Fruit fly (Drosophila melanogaster) whole organism, wandering third instar larva: ENCODE results near the gene ZnT63C.
A peak's percentile ranks its signal among the peaks of the same experiment; 100 is the strongest.

Experiments used
- Abd-B ChIP-seq: fragments of >200 bp; optimal IDR thresholded peaks from 2 replicates; lab custom pipeline; 2017; ENCODE audit warnings: missing biosample characterization, missing genetic modification characterization
- CG32264 ChIP-seq: fragments of 200-800 bp; sonication (Bioruptor generic); optimal IDR thresholded peaks from 2 replicates; lab custom pipeline; 2016; ENCODE audit warnings: missing biosample characterization, missing genetic modification characterization
- CG9705 ChIP-seq: fragments of 200-800 bp; sonication (Bioruptor generic); optimal IDR thresholded peaks from 2 replicates; lab custom pipeline; 2018; ENCODE audit warnings: missing biosample characterization, mild to moderate bottlenecking, missing genetic modification characterization
- CrebA ChIP-seq: fragments of 200-800 bp; sonication (Bioruptor generic); optimal IDR thresholded peaks from 2 replicates; lab custom pipeline; 2016; ENCODE audit warnings: missing biosample characterization, mild to moderate bottlenecking, missing genetic modification characterization, borderline replicate concordance
- Dfd ChIP-seq: fragments of >200 bp; optimal IDR thresholded peaks from 2 replicates; lab custom pipeline; 2017; ENCODE audit warnings: missing biosample characterization, missing genetic modification characterization
- Dif ChIP-seq: fragments of 200-275, 200-300 bp; sonication (Bioruptor generic); optimal IDR thresholded peaks from 2 replicates; lab custom pipeline; 2018; ENCODE audit warnings: missing biosample characterization, missing genetic modification characterization; ENCODE audit not compliant: partially characterized antibody
- HLH106 ChIP-seq: fragments of 200-800 bp; optimal IDR thresholded peaks from 3 replicates; lab custom pipeline; 2019; ENCODE audit warnings: missing biosample characterization, mild to moderate bottlenecking, missing genetic modification characterization, moderate library complexity
- Hnf4 ChIP-seq: fragments of 200-800 bp; sonication (Bioruptor generic); optimal IDR thresholded peaks from 2 replicates; lab custom pipeline; 2016; ENCODE audit warnings: missing biosample characterization, mild to moderate bottlenecking, missing genetic modification characterization
- Hr78 ChIP-seq: fragments of >200 bp; optimal IDR thresholded peaks from 2 replicates; lab custom pipeline; 2017; ENCODE audit warnings: missing biosample characterization, missing genetic modification characterization
- Hr83 ChIP-seq: fragments of 200-300 bp; sonication (Bioruptor generic); optimal IDR thresholded peaks from 2 replicates; lab custom pipeline; 2016; ENCODE audit warnings: missing biosample characterization, mild to moderate bottlenecking, missing genetic modification characterization, moderate library complexity; ENCODE audit not compliant: poor library complexity, severe bottlenecking
- Jra ChIP-seq: sonication (Bioruptor generic); optimal IDR thresholded peaks from 2 replicates; lab custom pipeline; 2016; ENCODE audit warnings: missing biosample characterization, missing genetic modification characterization
- Mio ChIP-seq: sonication (Bioruptor generic); optimal IDR thresholded peaks from 2 replicates; lab custom pipeline; 2016; ENCODE audit warnings: missing biosample characterization, missing genetic modification characterization
- Myc ChIP-seq: fragments of >200 bp; optimal IDR thresholded peaks from 2 replicates; lab custom pipeline; 2017
- N ChIP-seq: fragments of >200 bp; optimal IDR thresholded peaks from 2 replicates; lab custom pipeline; 2018; ENCODE audit warnings: missing biosample characterization, missing external identifiers, missing genetic modification characterization
- OdsH ChIP-seq: fragments of 200-800 bp; sonication (Bioruptor generic); optimal IDR thresholded peaks from 2 replicates; lab custom pipeline; 2016; ENCODE audit warnings: missing biosample characterization, mild to moderate bottlenecking, missing genetic modification characterization
- Rel ChIP-seq, 2 experiments: fragments of 200-800 bp; sonication (Bioruptor generic) in 1 of 2; optimal IDR thresholded peaks; 2 replicates in 1 of 2; 3 replicates in 1 of 2; lab custom pipeline; 2016 to 2019; ENCODE audit warnings: mild to moderate bottlenecking in 2 of 2, missing biosample characterization in 2 of 2, missing genetic modification characterization in 2 of 2, moderate library complexity in 1 of 2
- Sp1 ChIP-seq: fragments of 200-800 bp; sonication (Bioruptor generic); optimal IDR thresholded peaks from 3 replicates; lab custom pipeline; 2019; ENCODE audit warnings: missing biosample characterization, mild to moderate bottlenecking, missing genetic modification characterization, moderate library complexity
- Vsx2 ChIP-seq: fragments of 200-300, 225-300 bp; sonication (Bioruptor generic); optimal IDR thresholded peaks from 2 replicates; lab custom pipeline; 2018; ENCODE audit warnings: missing biosample characterization, missing genetic modification characterization; ENCODE audit not compliant: partially characterized antibody
- br ChIP-seq: fragments of 200-800 bp; sonication (Bioruptor generic); optimal IDR thresholded peaks from 2 replicates; lab custom pipeline; 2016; ENCODE audit warnings: missing biosample characterization, missing genetic modification characterization
- brk ChIP-seq: fragments of 200-800 bp; sonication (Bioruptor generic); optimal IDR thresholded peaks from 2 replicates; lab custom pipeline; 2016; ENCODE audit warnings: missing biosample characterization, mild to moderate bottlenecking, missing genetic modification characterization
- dl ChIP-seq, 2 experiments: fragments of 175-275, 200-275 bp in 1 of 2; fragments of 200-275 bp in 1 of 2; sonication (Bioruptor generic); optimal IDR thresholded peaks; lab custom pipeline; 2018; ENCODE audit warnings: mild to moderate bottlenecking in 2 of 2, missing biosample characterization in 2 of 2, missing genetic modification characterization in 2 of 2, moderate library complexity in 2 of 2; ENCODE audit not compliant: partially characterized antibody in 2 of 2, insufficient read depth in 1 of 2
- dmrt93B ChIP-seq: fragments of 200-800 bp; sonication (Bioruptor generic); optimal IDR thresholded peaks from 2 replicates; lab custom pipeline; 2018; ENCODE audit warnings: missing biosample characterization, mild to moderate bottlenecking, missing genetic modification characterization
- dsf ChIP-seq: sonication (Bioruptor generic); optimal IDR thresholded peaks from 2 replicates; lab custom pipeline; 2016; ENCODE audit warnings: missing biosample characterization, missing genetic modification characterization, borderline replicate concordance
- ey ChIP-seq: fragments of 200-800 bp; sonication (Bioruptor generic); optimal IDR thresholded peaks from 2 replicates; lab custom pipeline; 2016; ENCODE audit warnings: missing biosample characterization, missing genetic modification characterization
- foxo ChIP-seq, 2 experiments: fragments of 200-800 bp; sonication (Bioruptor generic); optimal IDR thresholded peaks; 2 replicates in 1 of 2; 3 replicates in 1 of 2; lab custom pipeline; 2016 to 2017; ENCODE audit warnings: missing biosample characterization in 2 of 2, missing genetic modification characterization in 2 of 2
- fru ChIP-seq: fragments of 200-800 bp; sonication (Bioruptor generic); optimal IDR thresholded peaks from 3 replicates; lab custom pipeline; 2016; ENCODE audit warnings: missing biosample characterization, mild to moderate bottlenecking, missing genetic modification characterization
- h ChIP-seq: fragments of 200-800 bp; sonication (Bioruptor generic); optimal IDR thresholded peaks from 3 replicates; lab custom pipeline; 2016; ENCODE audit warnings: missing biosample characterization, mild to moderate bottlenecking, missing genetic modification characterization
- jim ChIP-seq: fragments of 175-275, 200-325 bp; sonication (Bioruptor generic); optimal IDR thresholded peaks from 2 replicates; lab custom pipeline; 2016; ENCODE audit warnings: missing biosample characterization, mild to moderate bottlenecking, missing genetic modification characterization
- lola ChIP-seq: fragments of >200 bp; optimal IDR thresholded peaks from 2 replicates; lab custom pipeline; 2017; ENCODE audit warnings: missing biosample characterization, missing genetic modification characterization
- pan ChIP-seq: fragments of >200 bp; optimal IDR thresholded peaks from 2 replicates; lab custom pipeline; 2017
- psq ChIP-seq: fragments of 200-800 bp; sonication (Bioruptor generic); optimal IDR thresholded peaks from 3 replicates; lab custom pipeline; 2017; ENCODE audit warnings: missing biosample characterization, mild to moderate bottlenecking, missing genetic modification characterization, moderate library complexity
- rgr ChIP-seq: fragments of 200-800 bp; sonication (Bioruptor generic); optimal IDR thresholded peaks from 3 replicates; lab custom pipeline; 2016; ENCODE audit warnings: missing biosample characterization, mild to moderate bottlenecking, missing genetic modification characterization
- sage ChIP-seq: fragments of 200-800 bp; sonication (Bioruptor generic); optimal IDR thresholded peaks from 2 replicates; lab custom pipeline; 2016; ENCODE audit warnings: missing biosample characterization, mild to moderate bottlenecking, missing genetic modification characterization
- sv ChIP-seq: fragments of 200-800 bp; sonication (Bioruptor generic); optimal IDR thresholded peaks from 3 replicates; lab custom pipeline; 2016; ENCODE audit warnings: missing biosample characterization, missing genetic modification characterization
- tai ChIP-seq: sonication (Bioruptor generic); optimal IDR thresholded peaks from 2 replicates; lab custom pipeline; 2016; ENCODE audit warnings: missing biosample characterization, missing genetic modification characterization
- woc ChIP-seq: sonication (Bioruptor generic); optimal IDR thresholded peaks from 2 replicates; lab custom pipeline; 2016; ENCODE audit warnings: missing biosample characterization, mild to moderate bottlenecking, missing genetic modification characterization

The ZnT63C gene

dm6 chr3L:3303534-3304459, at the start of gene ZnT63C:
TSS of gene ZnT63C (plus strand) at chr3L:3303708.
- no peak for TF ChIP-seq lola
- TF ChIP-seq CG32264 (GFP tag; lab: Kevin White, UChicago): no peak
- TF ChIP-seq Vsx2 (GFP tag; lab: Kevin White, UChicago): peak; percentile 25
- no peak for TF ChIP-seq rgr (GFP tag; lab: Kevin White, UChicago)
- TF ChIP-seq psq: no peak
- no peak for TF ChIP-seq foxo (GFP tag; optimal IDR thresholded peaks at IDR 0.05; lab: Kevin White, UChicago)
- peak; percentile 27 for TF ChIP-seq sage (GFP tag; lab: Kevin White, UChicago)
- no peak for TF ChIP-seq Jra (GFP tag; lab: Kevin White, UChicago)
- peak; percentile 39 for TF ChIP-seq h (GFP tag; lab: Kevin White, UChicago)
- peak; percentile 9 for TF ChIP-seq Hnf4 (GFP tag; lab: Kevin White, UChicago)
- peak; percentile 21 for TF ChIP-seq Sp1 (GFP tag; lab: Kevin White, UChicago)
- TF ChIP-seq jim: peak; percentile 39
- TF ChIP-seq Rel (GFP tag; optimal IDR thresholded peaks at IDR 0.05; lab: Kevin White, UChicago): no peak
- peak; percentile 77 for TF ChIP-seq Rel (tag; optimal IDR thresholded peaks at IDR 0.05; lab: Kevin White, UChicago)
- TF ChIP-seq woc (GFP tag; lab: Kevin White, UChicago): peak; percentile 23
- TF ChIP-seq HLH106: peak; percentile 19
- peak; percentile 39 for TF ChIP-seq Dif (GFP tag; lab: Kevin White, UChicago)
- no peak for TF ChIP-seq dmrt93B (GFP tag; lab: Kevin White, UChicago)
- TF ChIP-seq dl (GFP tag; optimal IDR thresholded peaks at IDR 0.05; lab: Kevin White, UChicago; ENCODE audit: insufficient read depth in 1 of 2, partially characterized antibody in 2 of 2): no peak
- no peak for TF ChIP-seq tai (GFP tag; lab: Kevin White, UChicago)
- TF ChIP-seq ey: no peak
- TF ChIP-seq, all 38 proteins: peak for 10

- TF ChIP-seq Mio (GFP tag; lab: Kevin White, UChicago): no peak
- TF ChIP-seq Vsx2 (GFP tag; lab: Kevin White, UChicago): peak; percentile 38
- TF ChIP-seq Dif (GFP tag; lab: Kevin White, UChicago): peak; percentile 71
- no peak for TF ChIP-seq sage (GFP tag; lab: Kevin White, UChicago)
- TF ChIP-seq Sp1 (GFP tag; lab: Kevin White, UChicago): peak; percentile 14
- no peak for TF ChIP-seq rgr (GFP tag; lab: Kevin White, UChicago)
- no peak for TF ChIP-seq Dfd (GFP tag; lab: Kevin White, UChicago)
- TF ChIP-seq CG32264 (GFP tag; lab: Kevin White, UChicago): no peak
- TF ChIP-seq Abd-B: no peak
- TF ChIP-seq tai (GFP tag; lab: Kevin White, UChicago): no peak
- peak; percentile 32 for TF ChIP-seq OdsH (GFP tag; lab: Kevin White, UChicago)
- no peak for TF ChIP-seq foxo (GFP tag; optimal IDR thresholded peaks at IDR 0.05; lab: Kevin White, UChicago)
- peak; percentile 5 for TF ChIP-seq CrebA (GFP tag; lab: Kevin White, UChicago)
- TF ChIP-seq fru (GFP tag; lab: Kevin White, UChicago): peak; percentile 1
- peak; percentile 59 to 66 for TF ChIP-seq dl (GFP tag; optimal IDR thresholded peaks at IDR 0.05; lab: Kevin White, UChicago; ENCODE audit: insufficient read depth in 1 of 2, partially characterized antibody in 2 of 2)
- TF ChIP-seq Jra (GFP tag; lab: Kevin White, UChicago): no peak
- no peak for TF ChIP-seq h (GFP tag; lab: Kevin White, UChicago)
- no peak for TF ChIP-seq sv (GFP tag; lab: Kevin White, UChicago)
- TF ChIP-seq Rel (GFP tag; optimal IDR thresholded peaks at IDR 0.05; lab: Kevin White, UChicago): no peak
- TF ChIP-seq Rel (tag; optimal IDR thresholded peaks at IDR 0.05; lab: Kevin White, UChicago): no peak
- TF ChIP-seq dsf (GFP tag; lab: Kevin White, UChicago): no peak
Measured at dm6 chr3L:3257690-3258089, 45.8 kb upstream of the ZnT63C start, which contains the start of gene ckd. TSS of gene ckd (plus strand) at chr3L:3257878.

- TF ChIP-seq Hnf4 (GFP tag; lab: Kevin White, UChicago) (peak; percentile 57), CrebA (GFP tag; lab: Kevin White, UChicago) (no peak), Vsx2 (GFP tag; lab: Kevin White, UChicago) (no peak), woc (GFP tag; lab: Kevin White, UChicago) (peak; percentile 30), Rel (GFP tag; optimal IDR thresholded peaks at IDR 0.05; lab: Kevin White, UChicago) (no peak), Rel (tag; optimal IDR thresholded peaks at IDR 0.05; lab: Kevin White, UChicago) (no peak), br (GFP tag; lab: Kevin White, UChicago) (peak; percentile 71), foxo (GFP tag; optimal IDR thresholded peaks at IDR 0.05; lab: Kevin White, UChicago) (peak in 1 of 2 experiments; percentile 75), dmrt93B (GFP tag; lab: Kevin White, UChicago) (peak; percentile 24), sv (GFP tag; lab: Kevin White, UChicago) (no peak), Jra (GFP tag; lab: Kevin White, UChicago) (no peak), rgr (GFP tag; lab: Kevin White, UChicago) (peak; percentile 65), Abd-B (no peak), HLH106 (peak; percentile 81), fru (GFP tag; lab: Kevin White, UChicago) (peak; percentile 56), tai (GFP tag; lab: Kevin White, UChicago) (no peak), sage (GFP tag; lab: Kevin White, UChicago) (peak; percentile 15), CG32264 (GFP tag; lab: Kevin White, UChicago) (peak; percentile 8), ey (peak; percentile 68), pan (lab: Kevin White, UChicago) (no peak), Hr78 (no peak), Hr83 (GFP tag; lab: Kevin White, UChicago) (no peak), Dif (GFP tag; lab: Kevin White, UChicago) (no peak), N (no peak), Mio (GFP tag; lab: Kevin White, UChicago) (no peak), lola (no peak), h (GFP tag; lab: Kevin White, UChicago) (peak; percentile 81), Myc (lab: Kevin White, UChicago) (no peak), brk (GFP tag; lab: Kevin White, UChicago) (no peak), CG9705 (GFP tag; lab: Kevin White, UChicago) (peak; percentile 21), psq (peak; percentile 51)
Measured at dm6 chr3L:3259703-3260102, 43.8 kb upstream of the ZnT63C start.
